Fruit fly (Drosophila melanogaster) whole organism, embryonic: ENCODE data around the gene CG8149.

ENCODE experiments used
- Ada2b ChIP-seq: fragments of 200-800 bp; sonication (Bioruptor generic); IDR thresholded peaks from 2 replicates; pipeline ENCODE4 v1.3.6; 2022; ENCODE audit warnings: missing biosample characterization, missing genetic modification characterization
- Blimp-1 ChIP-seq: fragments of 200-800 bp; sonication (Bioruptor generic); optimal IDR thresholded peaks from 3 replicates; lab custom pipeline; 2018; ENCODE audit warnings: missing biosample characterization, missing genetic modification characterization, mild to moderate bottlenecking, moderate library complexity, missing genetic modification reagents
- CG11504 ChIP-seq: fragments of 200-800 bp; sonication (Bioruptor generic); optimal IDR thresholded peaks from 3 replicates; lab custom pipeline; 2019; ENCODE audit warnings: missing biosample characterization, mild to moderate bottlenecking, missing genetic modification characterization, moderate library complexity
- CG11695 ChIP-seq: fragments of 200-800 bp; sonication (Bioruptor generic); IDR thresholded peaks from 3 replicates; pipeline ENCODE4 v1.3.6; 2022; ENCODE audit warnings: missing biosample characterization, missing genetic modification characterization
- CG14667 ChIP-seq: fragments of 200-800 bp; sonication (Bioruptor generic); IDR thresholded peaks from 2 replicates; pipeline ENCODE4 v1.3.6; 2022; ENCODE audit warnings: missing biosample characterization, missing genetic modification characterization
- CG17359 ChIP-seq: fragments of 200-800 bp; sonication (Bioruptor generic); optimal IDR thresholded peaks from 3 replicates; lab custom pipeline; 2018; ENCODE audit warnings: missing biosample characterization, mild to moderate bottlenecking, missing genetic modification characterization, moderate library complexity
- CG17361 ChIP-seq: fragments of 200-800 bp; sonication (Bioruptor generic); IDR thresholded peaks from 3 replicates; pipeline ENCODE4 v1.3.6; 2022; ENCODE audit warnings: missing biosample characterization, missing genetic modification characterization
- CG18599 ChIP-seq: fragments of 200-800 bp; sonication (Bioruptor generic); optimal IDR thresholded peaks from 3 replicates; lab custom pipeline; 2017; ENCODE audit warnings: missing biosample characterization, missing genetic modification characterization, mild to moderate bottlenecking, moderate library complexity, missing genetic modification reagents
- CG32772 ChIP-seq: fragments of 200-800 bp; sonication (Bioruptor generic); IDR thresholded peaks from 2 replicates; pipeline ENCODE4 v1.3.6; 2022; ENCODE audit warnings: missing biosample characterization, missing genetic modification characterization
- CG4424 ChIP-seq: fragments of 200-800 bp; sonication (Bioruptor generic); optimal IDR thresholded peaks from 3 replicates; lab custom pipeline; 2016; ENCODE audit warnings: missing biosample characterization, missing genetic modification characterization
- CG4707 ChIP-seq: fragments of 200-800 bp; sonication (Bioruptor generic); optimal IDR thresholded peaks from 2 replicates; lab custom pipeline; 2018; ENCODE audit warnings: missing biosample characterization, mild to moderate bottlenecking, missing genetic modification characterization, moderate library complexity
- CG4820 ChIP-seq: fragments of 200-800 bp; sonication (Bioruptor generic); optimal IDR thresholded peaks from 3 replicates; lab custom pipeline; 2016; ENCODE audit warnings: missing biosample characterization, missing genetic modification characterization
- CG7786 ChIP-seq: fragments of 200-800 bp; sonication (Bioruptor generic); optimal IDR thresholded peaks from 2 replicates; lab custom pipeline; 2016; ENCODE audit warnings: missing biosample characterization, missing genetic modification characterization
- CG8089 ChIP-seq: fragments of 200-800 bp; sonication (Bioruptor generic); optimal IDR thresholded peaks from 3 replicates; lab custom pipeline; 2016; ENCODE audit warnings: missing biosample characterization, missing genetic modification characterization
- CG8944 ChIP-seq: fragments of 200-800 bp; sonication (Bioruptor generic); optimal IDR thresholded peaks from 3 replicates; lab custom pipeline; 2016; ENCODE audit warnings: missing biosample characterization, missing genetic modification characterization
- Drgx ChIP-seq: fragments of 200-800 bp; sonication (Bioruptor generic); IDR thresholded peaks from 2 replicates; pipeline ENCODE4 v1.3.6; 2022; ENCODE audit warnings: missing biosample characterization, missing genetic modification characterization
- Ets65A ChIP-seq: fragments of 200-800 bp; sonication (Bioruptor generic); peaks from one replicate; lab custom pipeline; 2016; ENCODE audit warnings: missing biosample characterization, missing genetic modification characterization
- H15 ChIP-seq: fragments of 200-800 bp; sonication (Bioruptor generic); IDR thresholded peaks from 3 replicates; pipeline ENCODE4 v1.3.6; 2022; ENCODE audit warnings: missing biosample characterization, missing genetic modification characterization
- Hr3 ChIP-seq: fragments of 200-800 bp; sonication (Bioruptor generic); optimal IDR thresholded peaks from 3 replicates; lab custom pipeline; 2016; ENCODE audit warnings: missing biosample characterization, missing genetic modification characterization
- Med ChIP-seq: fragments of 200-800 bp; sonication (Bioruptor generic); peaks from one replicate; lab custom pipeline; 2016; ENCODE audit warnings: missing biosample characterization, missing genetic modification characterization, mild to moderate bottlenecking, inconsistent platforms, moderate library complexity
- Rx ChIP-seq: fragments of 200-800 bp; sonication (Bioruptor generic); IDR thresholded peaks from 2 replicates; pipeline ENCODE4 v1.3.6; 2022; ENCODE audit warnings: missing biosample characterization, missing genetic modification characterization
- Sry-δ ChIP-seq: fragments of 200-800 bp; sonication (Bioruptor generic); optimal IDR thresholded peaks from 2 replicates; lab custom pipeline; 2016; ENCODE audit warnings: missing biosample characterization, missing genetic modification characterization
- Stat92E ChIP-seq, 3 experiments: fragments of >200 bp in 2 of 3; fragments of 200-800 bp in 1 of 3; sonication (Bioruptor generic) in 1 of 3; optimal IDR thresholded peaks; 2 replicates each; lab custom pipeline; 2017 to 2019; ENCODE audit warnings: missing biosample characterization in 3 of 3, missing genetic modification characterization in 3 of 3, mild to moderate bottlenecking in 1 of 3, moderate library complexity in 1 of 3
- Tbp ChIP-seq: fragments of >200 bp; optimal IDR thresholded peaks from 2 replicates; lab custom pipeline; 2018; ENCODE audit warnings: missing biosample characterization, missing genetic modification characterization
- chinmo ChIP-seq: fragments of 200-800 bp; sonication (Bioruptor generic); IDR thresholded peaks from 4 replicates; pipeline ENCODE4 v1.3.6; 2022; ENCODE audit warnings: missing biosample characterization, missing genetic modification characterization; ENCODE audit not compliant: partially characterized antibody
- ci ChIP-seq: fragments of 200-800 bp; sonication (Bioruptor generic); IDR thresholded peaks from 3 replicates; pipeline ENCODE4 v1.3.6; 2022; ENCODE audit warnings: missing biosample characterization, missing genetic modification characterization
- dm ChIP-seq: fragments of 200-800 bp; sonication (Bioruptor generic); optimal IDR thresholded peaks from 3 replicates; lab custom pipeline; 2016; ENCODE audit warnings: missing biosample characterization, missing genetic modification characterization
- dmrt99B ChIP-seq: fragments of 200-800 bp; sonication (Bioruptor generic); optimal IDR thresholded peaks from 2 replicates; lab custom pipeline; 2018; ENCODE audit warnings: missing biosample characterization, mild to moderate bottlenecking, missing genetic modification characterization, moderate library complexity
- grau ChIP-seq: fragments of 200-800 bp; optimal IDR thresholded peaks from 3 replicates; lab custom pipeline; 2019; ENCODE audit warnings: missing biosample characterization, mild to moderate bottlenecking, missing genetic modification characterization, moderate library complexity
- hkb ChIP-seq, 2 experiments: fragments of 200-800 bp in 1 of 2; fragments of >200 bp in 1 of 2; sonication (Bioruptor generic) in 1 of 2; IDR thresholded peaks in 1 of 2; optimal IDR thresholded peaks in 1 of 2; 2 replicates each; pipeline versions ENCODE4 v1.3.6 to Lab custom; 2017 to 2022; ENCODE audit warnings: missing biosample characterization in 1 of 2, missing genetic modification characterization in 1 of 2
- mld ChIP-seq: fragments of 200-800 bp; sonication (Bioruptor generic); IDR thresholded peaks from 3 replicates; pipeline ENCODE4 v1.3.6; 2022; ENCODE audit warnings: missing biosample characterization, missing genetic modification characterization; ENCODE audit not compliant: partially characterized antibody
- phol ChIP-seq: fragments of 200-800 bp; sonication (Bioruptor generic); optimal IDR thresholded peaks from 3 replicates; lab custom pipeline; 2018; ENCODE audit warnings: missing biosample characterization, mild to moderate bottlenecking, missing genetic modification characterization, moderate library complexity
- sens ChIP-seq: fragments of 200-800 bp; sonication (Bioruptor generic); peaks from one replicate; lab custom pipeline; 2016; ENCODE audit warnings: missing biosample characterization, missing genetic modification characterization
- sens-2 ChIP-seq: fragments of 200-800 bp; sonication (Bioruptor generic); IDR thresholded peaks from 2 replicates; pipeline ENCODE4 v1.3.6; 2022; ENCODE audit warnings: missing biosample characterization, missing genetic modification characterization
- sug ChIP-seq: fragments of 200-800 bp; optimal IDR thresholded peaks from 2 replicates; lab custom pipeline; 2019; ENCODE audit warnings: missing biosample characterization, mild to moderate bottlenecking, missing genetic modification characterization, moderate library complexity
- unc-4 ChIP-seq: fragments of 200-800 bp; sonication (Bioruptor generic); IDR thresholded peaks from 2 replicates; pipeline ENCODE4 v1.3.6; 2022; ENCODE audit warnings: missing biosample characterization, missing genetic modification characterization; ENCODE audit not compliant: partially characterized antibody
- zen2 ChIP-seq: fragments of 200-800 bp; sonication (Bioruptor generic); IDR thresholded peaks from 3 replicates; pipeline ENCODE4 v1.3.6; 2022; ENCODE audit warnings: missing biosample characterization, missing genetic modification characterization; ENCODE audit not compliant: partially characterized antibody

Gene CG8149

DNA sequence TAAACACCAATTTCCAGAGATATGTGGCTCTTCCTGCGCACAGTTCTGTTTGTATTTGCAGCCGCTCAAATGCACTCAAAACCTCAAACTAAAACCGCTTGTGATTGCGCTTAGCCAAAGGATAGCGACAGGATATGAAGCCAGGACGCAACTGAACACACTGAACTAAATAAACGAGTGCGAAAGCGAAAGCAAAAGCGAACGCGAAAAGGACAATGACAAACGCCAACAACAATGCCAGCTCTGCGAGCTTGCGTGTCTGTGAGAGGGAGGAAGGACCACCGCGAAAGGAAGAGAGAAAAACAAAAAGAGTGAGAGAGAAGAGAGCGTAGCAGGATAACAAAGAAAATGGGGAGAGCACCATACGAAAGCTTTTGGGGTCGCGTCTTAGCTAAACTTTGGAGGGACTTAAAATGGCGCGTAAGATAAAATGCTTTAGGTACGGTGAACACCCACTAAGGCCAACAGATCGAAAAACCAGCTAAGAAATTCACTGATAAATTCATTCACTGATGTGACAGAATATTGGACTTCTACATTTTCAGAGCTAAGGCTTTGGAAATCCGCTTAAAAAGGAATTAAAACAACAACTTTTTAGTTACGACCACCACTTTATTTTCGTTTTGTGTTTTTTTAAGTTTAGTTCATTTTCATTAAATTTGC, 43.8 kb upstream of the CG8149 start, which contains the start of gene GstZ2 (continued):
- TF ChIP-seq Sry-δ (GFP tag; lab: Kevin White, UChicago): no peak
- no peak for TF ChIP-seq Tbp (GFP tag; lab: Kevin White, UChicago)
- no peak for TF ChIP-seq dm (GFP tag; lab: Kevin White, UChicago)
- no peak for TF ChIP-seq CG4424 (GFP tag; lab: Kevin White, UChicago)
- no peak for TF ChIP-seq CG18599
- no peak for TF ChIP-seq unc-4 (GFP tag; lab: Robert Waterston, UW)
- no peak for TF ChIP-seq sug (tag; lab: Kevin White, UChicago)
- TF ChIP-seq Stat92E (GFP tag; optimal IDR thresholded peaks at IDR 0.05; lab: Kevin White, UChicago): no peak
- no peak for TF ChIP-seq mld (GFP tag; lab: Robert Waterston, UW)
- TF ChIP-seq sens (GFP tag; lab: Kevin White, UChicago): peak; percentile 37
- peak; percentile 72 for TF ChIP-seq grau (tag; lab: Kevin White, UChicago)
- no peak for TF ChIP-seq CG32772 (GFP tag; lab: Robert Waterston, UW)
- TF ChIP-seq CG14667 (GFP tag; lab: Robert Waterston, UW): 0 out of 2 replicates have a peak, but pooled peaks have one; percentile 5
- TF ChIP-seq, all 482 proteins: peak for 20

DNA sequence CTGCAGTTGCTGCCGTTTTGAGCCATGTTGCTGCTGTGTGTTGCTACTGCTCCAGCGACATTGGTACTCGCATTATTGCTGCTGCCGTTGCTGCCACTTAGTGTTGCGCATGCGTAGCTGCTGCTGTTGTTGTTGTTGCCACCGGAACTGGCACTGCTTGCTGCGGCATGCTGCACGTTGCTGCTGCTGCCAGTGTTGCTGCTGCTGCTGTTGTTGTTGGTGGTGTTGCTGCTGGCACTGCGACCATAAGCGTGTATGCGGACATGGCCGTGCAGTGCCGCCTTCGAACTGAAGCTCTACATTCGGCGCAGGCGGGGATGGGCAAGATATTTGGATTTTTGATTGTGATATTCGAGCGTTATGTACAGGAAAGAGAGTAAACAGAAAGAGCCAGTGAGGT, 36.3 kb upstream of the CG8149 start:
- TF ChIP-seq sens-2 (GFP tag; lab: Robert Waterston, UW) (no peak), Ets65A (GFP tag; lab: Kevin White, UChicago) (peak; percentile 80), CG8944 (GFP tag; lab: Kevin White, UChicago) (no peak), CG4820 (no peak)

- TF ChIP-seq Hr3 (GFP tag; lab: Kevin White, UChicago): peak; percentile 1
- TF ChIP-seq Rx (GFP tag; lab: Robert Waterston, UW): no peak
- TF ChIP-seq CG14667 (GFP tag; lab: Robert Waterston, UW): no peak
- TF ChIP-seq Drgx (GFP tag; lab: Robert Waterston, UW): peak; percentile 80
- 0 out of 2 replicates have a peak, but pooled peaks have one; percentile 15 for TF ChIP-seq Ada2b (GFP tag; lab: Robert Waterston, UW)
- peak; percentile 72 for TF ChIP-seq CG4707 (GFP tag; lab: Kevin White, UChicago)
- peak; percentile 27 for TF ChIP-seq CG11504
- TF ChIP-seq ci (GFP tag; lab: Robert Waterston, UW): 0 out of 3 replicates have a peak, but pooled peaks have one; percentile 19
- peak; percentile 13 for TF ChIP-seq phol
- TF ChIP-seq chinmo (GFP tag; lab: Robert Waterston, UW): 0 out of 4 replicates have a peak, but pooled peaks have one; percentile 49
- TF ChIP-seq H15 (GFP tag; lab: Robert Waterston, UW): 0 out of 3 replicates have a peak, but pooled peaks have one; percentile 37
- 0 out of 3 replicates have a peak, but pooled peaks have one; percentile 17 for TF ChIP-seq CG17361
- no peak for TF ChIP-seq CG7786 (GFP tag; lab: Kevin White, UChicago)
- TF ChIP-seq CG8944 (GFP tag; lab: Kevin White, UChicago): no peak
- TF ChIP-seq hkb (optimal IDR thresholded peaks at IDR 0.05; lab: Kevin White, UChicago): no peak
- TF ChIP-seq hkb (GFP tag; IDR thresholded peaks at IDR 0.05; lab: Robert Waterston, UW): peak; percentile 45
- peak; percentile 29 for TF ChIP-seq CG17359 (tag; lab: Kevin White, UChicago)
- peak; percentile 41 for TF ChIP-seq Med (GFP tag; lab: Kevin White, UChicago)
- peak; percentile 12 for TF ChIP-seq dmrt99B (tag; lab: Kevin White, UChicago)
- peak; percentile 9 for TF ChIP-seq Blimp-1 (GFP tag; lab: Kevin White, UChicago)
- no peak for TF ChIP-seq CG8089 (GFP tag; lab: Kevin White, UChicago)
- 0 out of 3 replicates have a peak, but pooled peaks have one; percentile 28 for TF ChIP-seq CG11695 (GFP tag; lab: Robert Waterston, UW)
- TF ChIP-seq zen2 (GFP tag; lab: Robert Waterston, UW): no peak
Observed at dm6 chr3R:9480396-9480795, 24.1 kb upstream of the CG8149 start.
